Worm (Caenorhabditis elegans): Measurements from ENCODE around the gene arv-1.

Gene arv-1

ce11 chrII:10204428-10205049 is 3.9 kb upstream of the arv-1 start:
- TF ChIP-seq ama-1 (optimal IDR thresholded peaks at IDR 0.05) (no peak), tra-4 (tag; optimal IDR thresholded peaks at IDR 0.05) (no peak), F13C5.2 (tag; optimal IDR thresholded peaks at IDR 0.05) (no peak), tbx-37 (GFP tag; conservative IDR thresholded peaks at IDR 0.05) (no peak), pes-1 (GFP tag; IDR thresholded peaks at IDR 0.05) (no peak), ceh-36 (tag; optimal IDR thresholded peaks at IDR 0.05) (no peak), aly-1 (tag; optimal IDR thresholded peaks at IDR 0.05) (no peak), hmbx-1 (tag; optimal IDR thresholded peaks at IDR 0.05) (no peak), B0310.2 (tag; optimal IDR thresholded peaks at IDR 0.05) (no peak), sea-1 (GFP tag; conservative IDR thresholded peaks at IDR 0.05) (no peak), tbx-11 (GFP tag; IDR thresholded peaks at IDR 0.05) (no peak), hmg-4 (GFP tag; optimal IDR thresholded peaks at IDR 0.05) (no peak), flt-1 (GFP tag; IDR thresholded peaks at IDR 0.05) (no peak), ets-7 (tag; optimal IDR thresholded peaks at IDR 0.05) (no peak), scrt-1 (GFP tag; IDR thresholded peaks at IDR 0.05) (no peak), ceh-13 (GFP tag; optimal IDR thresholded peaks at IDR 0.05) (no peak), hnd-1 (tag; optimal IDR thresholded peaks at IDR 0.05) (no peak)

- no peak for TF ChIP-seq tbx-11 (GFP tag; IDR thresholded peaks at IDR 0.05)
- TF ChIP-seq scrt-1 (GFP tag; IDR thresholded peaks at IDR 0.05) = no peak
- TF ChIP-seq ama-1 (optimal IDR thresholded peaks at IDR 0.05) = no peak
- no peak for TF ChIP-seq hmg-4 (GFP tag; optimal IDR thresholded peaks at IDR 0.05)
- TF ChIP-seq ceh-36 (tag; optimal IDR thresholded peaks at IDR 0.05) = no peak
- no peak for TF ChIP-seq aly-1 (tag; optimal IDR thresholded peaks at IDR 0.05)
- no peak for TF ChIP-seq pes-1 (GFP tag; IDR thresholded peaks at IDR 0.05)
- no peak for TF ChIP-seq flt-1 (GFP tag; IDR thresholded peaks at IDR 0.05)
- no peak for TF ChIP-seq hmbx-1 (tag; optimal IDR thresholded peaks at IDR 0.05)
- no peak for TF ChIP-seq tra-4 (tag; optimal IDR thresholded peaks at IDR 0.05)
- TF ChIP-seq F13C5.2 (tag; optimal IDR thresholded peaks at IDR 0.05) = no peak
- no peak for TF ChIP-seq sea-1 (GFP tag; conservative IDR thresholded peaks at IDR 0.05)
- no peak for TF ChIP-seq ceh-13 (GFP tag; optimal IDR thresholded peaks at IDR 0.05)
- TF ChIP-seq tbx-37 (GFP tag; conservative IDR thresholded peaks at IDR 0.05) = no peak
- TF ChIP-seq B0310.2 (tag; optimal IDR thresholded peaks at IDR 0.05) = no peak
- no peak for TF ChIP-seq ets-7 (tag; optimal IDR thresholded peaks at IDR 0.05)
Observed at ce11 chrII:10203765-10204164, 3.1 kb upstream of the arv-1 start.

- no peak for TF ChIP-seq F13C5.2 (tag; optimal IDR thresholded peaks at IDR 0.05)
- no peak for TF ChIP-seq hnd-1 (tag; optimal IDR thresholded peaks at IDR 0.05)
- TF ChIP-seq ama-1 (optimal IDR thresholded peaks at IDR 0.05) = no peak
Observed at ce11 chrII:10203067-10203466, 2.4 kb upstream of the arv-1 start.

ce11 chrII:10202275-10202674 is 1.7 kb upstream of the arv-1 start:
- TF ChIP-seq sea-1 (GFP tag; conservative IDR thresholded peaks at IDR 0.05) = no peak
- TF ChIP-seq hmg-4 (GFP tag; optimal IDR thresholded peaks at IDR 0.05) = peak; percentile 84
- TF ChIP-seq tbx-11 (GFP tag; IDR thresholded peaks at IDR 0.05) = no peak
- peak; percentile 64 for TF ChIP-seq F13C5.2 (tag; optimal IDR thresholded peaks at IDR 0.05)
- no peak for TF ChIP-seq ceh-36 (tag; optimal IDR thresholded peaks at IDR 0.05)
- no peak for TF ChIP-seq ceh-13 (GFP tag; optimal IDR thresholded peaks at IDR 0.05)

ce11 chrII:10199906-10200305 is 717 bp downstream of the arv-1 start, which contains the start of gene R05H5.4:
Gene R05H5.4 (minus strand): TSS chrII:10200006.
- no peak for TF ChIP-seq tbx-37 (GFP tag; conservative IDR thresholded peaks at IDR 0.05)
- TF ChIP-seq ets-7 (tag; optimal IDR thresholded peaks at IDR 0.05) = no peak
- TF ChIP-seq ceh-36 (tag; optimal IDR thresholded peaks at IDR 0.05) = no peak
- no peak for TF ChIP-seq tbx-11 (GFP tag; IDR thresholded peaks at IDR 0.05)
- TF ChIP-seq F13C5.2 (tag; optimal IDR thresholded peaks at IDR 0.05) = no peak
- TF ChIP-seq ceh-13 (GFP tag; optimal IDR thresholded peaks at IDR 0.05) = no peak
- no peak for TF ChIP-seq sea-1 (GFP tag; conservative IDR thresholded peaks at IDR 0.05)
- TF ChIP-seq flt-1 (GFP tag; IDR thresholded peaks at IDR 0.05) = no peak
- TF ChIP-seq aly-1 (tag; optimal IDR thresholded peaks at IDR 0.05) = no peak
- no peak for TF ChIP-seq hmbx-1 (tag; optimal IDR thresholded peaks at IDR 0.05)

- TF ChIP-seq ceh-36 (tag; optimal IDR thresholded peaks at IDR 0.05) = no peak
- TF ChIP-seq F13C5.2 (tag; optimal IDR thresholded peaks at IDR 0.05) = no peak
- no peak for TF ChIP-seq scrt-1 (GFP tag; IDR thresholded peaks at IDR 0.05)
- no peak for TF ChIP-seq aly-1 (tag; optimal IDR thresholded peaks at IDR 0.05)
- TF ChIP-seq pes-1 (GFP tag; IDR thresholded peaks at IDR 0.05) = no peak
- no peak for TF ChIP-seq B0310.2 (tag; optimal IDR thresholded peaks at IDR 0.05)
- TF ChIP-seq ama-1 (optimal IDR thresholded peaks at IDR 0.05) = no peak
- TF ChIP-seq ceh-13 (GFP tag; optimal IDR thresholded peaks at IDR 0.05) = no peak
- no peak for TF ChIP-seq flt-1 (GFP tag; IDR thresholded peaks at IDR 0.05)
- no peak for TF ChIP-seq hmbx-1 (tag; optimal IDR thresholded peaks at IDR 0.05)
- TF ChIP-seq hmg-4 (GFP tag; optimal IDR thresholded peaks at IDR 0.05) = no peak
- no peak for TF ChIP-seq sea-1 (GFP tag; conservative IDR thresholded peaks at IDR 0.05)
- no peak for TF ChIP-seq hnd-1 (tag; optimal IDR thresholded peaks at IDR 0.05)
- TF ChIP-seq tbx-11 (GFP tag; IDR thresholded peaks at IDR 0.05) = no peak
- no peak for TF ChIP-seq ets-7 (tag; optimal IDR thresholded peaks at IDR 0.05)
Observed at ce11 chrII:10198486-10198885, 2.1 kb downstream of the arv-1 start.

- TF ChIP-seq hmg-4 (GFP tag; optimal IDR thresholded peaks at IDR 0.05) = no peak
- TF ChIP-seq scrt-1 (GFP tag; IDR thresholded peaks at IDR 0.05) = no peak
- TF ChIP-seq hmbx-1 (tag; optimal IDR thresholded peaks at IDR 0.05) = no peak
- no peak for TF ChIP-seq tbx-37 (GFP tag; conservative IDR thresholded peaks at IDR 0.05)
- TF ChIP-seq ceh-36 (tag; optimal IDR thresholded peaks at IDR 0.05) = no peak
- no peak for TF ChIP-seq tra-4 (tag; optimal IDR thresholded peaks at IDR 0.05)
- no peak for TF ChIP-seq B0310.2 (tag; optimal IDR thresholded peaks at IDR 0.05)
- no peak for TF ChIP-seq flt-1 (GFP tag; IDR thresholded peaks at IDR 0.05)
- TF ChIP-seq ceh-13 (GFP tag; optimal IDR thresholded peaks at IDR 0.05) = no peak
- no peak for TF ChIP-seq pes-1 (GFP tag; IDR thresholded peaks at IDR 0.05)
- no peak for TF ChIP-seq sea-1 (GFP tag; conservative IDR thresholded peaks at IDR 0.05)
- TF ChIP-seq aly-1 (tag; optimal IDR thresholded peaks at IDR 0.05) = no peak
- TF ChIP-seq tbx-11 (GFP tag; IDR thresholded peaks at IDR 0.05) = no peak
- no peak for TF ChIP-seq hnd-1 (tag; optimal IDR thresholded peaks at IDR 0.05)
- no peak for TF ChIP-seq ama-1 (optimal IDR thresholded peaks at IDR 0.05)
- TF ChIP-seq ets-7 (tag; optimal IDR thresholded peaks at IDR 0.05) = no peak
Observed at ce11 chrII:10197091-10197675, 3.4 kb downstream of the arv-1 start, which contains the start of gene R05H5.3. Gene R05H5.3 (plus strand): TSS chrII:10197625.
